Fruit fly (Drosophila melanogaster): Measurements from ENCODE around the gene pb.

pb gene

DNA sequence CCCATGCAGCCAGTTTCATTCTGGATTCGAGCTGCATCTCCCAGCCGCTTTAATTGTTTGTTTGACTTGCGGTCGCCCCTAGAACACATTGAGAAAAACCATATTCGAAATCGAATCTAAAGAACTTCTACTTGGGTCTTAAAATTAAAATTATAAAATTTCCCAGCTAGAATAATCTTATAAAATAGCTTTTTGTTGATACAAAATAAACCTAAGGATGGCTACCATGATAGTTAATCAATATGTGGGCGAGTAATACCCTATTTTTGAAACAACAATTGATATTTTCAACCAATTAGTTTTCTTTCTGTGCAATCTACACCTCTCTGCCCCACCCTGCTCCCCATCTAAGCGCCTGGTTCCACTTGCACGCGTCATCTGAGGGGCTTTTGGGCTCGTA is 67.3 kb downstream of the pb start (continued):
- no peak for TF ChIP-seq CG3847 (GFP tag; IDR thresholded peaks at IDR 0.05)
- no peak for TF ChIP-seq CG34376 (GFP tag; optimal IDR thresholded peaks at IDR 0.05)
- TF ChIP-seq CG34422 (GFP tag; IDR thresholded peaks at IDR 0.05), result 0 out of 3 replicates have a peak, but pooled peaks have one; percentile 31
- TF ChIP-seq CG2712 (tag; optimal IDR thresholded peaks at IDR 0.05), result peak; percentile 67
- no peak for TF ChIP-seq insv (GFP tag; optimal IDR thresholded peaks at IDR 0.05)
- no peak for TF ChIP-seq Hand (GFP tag; optimal IDR thresholded peaks at IDR 0.05)
- no peak for TF ChIP-seq Nf-YA (GFP tag; IDR thresholded peaks at IDR 0.05)
- 0 out of 3 replicates have a peak, but pooled peaks have one; percentile 11 for TF ChIP-seq dysf (GFP tag; IDR thresholded peaks at IDR 0.05)
- no peak for TF ChIP-seq Ptx1 (GFP tag; IDR thresholded peaks at IDR 0.05)
- TF ChIP-seq grn (GFP tag; optimal IDR thresholded peaks at IDR 0.05), result no peak
- TF ChIP-seq cato (GFP tag; optimal IDR thresholded peaks at IDR 0.05; ENCODE audit: borderline replicate concordance), result no peak
- TF ChIP-seq gem (tag; optimal IDR thresholded peaks at IDR 0.05), result peak; percentile 62
- TF ChIP-seq CG33557 (GFP tag; optimal IDR thresholded peaks at IDR 0.05), result peak; percentile 1
- peak; percentile 34 for TF ChIP-seq fd96Cb (tag; optimal IDR thresholded peaks at IDR 0.05)
- no peak for TF ChIP-seq bigmax (GFP tag; optimal IDR thresholded peaks at IDR 0.05)
- no peak for TF ChIP-seq mam (GFP tag; optimal IDR thresholded peaks at IDR 0.05)
- no peak for TF ChIP-seq Pdp1 (GFP tag; optimal IDR thresholded peaks at IDR 0.05)
- TF ChIP-seq CG6254 (GFP tag; optimal IDR thresholded peaks at IDR 0.05), result peak; percentile 6
- TF ChIP-seq gcm2 (GFP tag; optimal IDR thresholded peaks at IDR 0.05), result no peak
- no peak for TF ChIP-seq lov (optimal IDR thresholded peaks at IDR 0.05)
- no peak for TF ChIP-seq lov (GFP tag; IDR thresholded peaks at IDR 0.05)
- TF ChIP-seq CG13123 (GFP tag; optimal IDR thresholded peaks at IDR 0.05), result no peak
- no peak for TF ChIP-seq Rx (GFP tag; IDR thresholded peaks at IDR 0.05)
- no peak for TF ChIP-seq CG8478 (optimal IDR thresholded peaks at IDR 0.05)
- no peak for TF ChIP-seq Awh (GFP tag; IDR thresholded peaks at IDR 0.05)
- TF ChIP-seq gcm (GFP tag; optimal IDR thresholded peaks at IDR 0.05), result peak; percentile 0
- no peak for TF ChIP-seq Tbp (GFP tag; optimal IDR thresholded peaks at IDR 0.05)
- TF ChIP-seq CG6175 (GFP tag; IDR thresholded peaks at IDR 0.05), result no peak
- no peak for TF ChIP-seq ci (GFP tag; IDR thresholded peaks at IDR 0.05)
- no peak for TF ChIP-seq schlank (tag; optimal IDR thresholded peaks at IDR 0.05)
- no peak for TF ChIP-seq CG10209 (GFP tag; optimal IDR thresholded peaks at IDR 0.05)
- TF ChIP-seq prd (optimal IDR thresholded peaks at IDR 0.05), result no peak
- no peak; the same call in 2 of the 3 replicates for TF ChIP-seq prd (GFP tag; IDR thresholded peaks at IDR 0.05)
- no peak for TF ChIP-seq CG18011 (GFP tag; optimal IDR thresholded peaks at IDR 0.05)
- TF ChIP-seq Bteb2 (GFP tag; optimal IDR thresholded peaks at IDR 0.05), result no peak
- peak; percentile 9 for TF ChIP-seq Six4 (GFP tag; optimal IDR thresholded peaks at IDR 0.05)
- TF ChIP-seq CG7786 (GFP tag; optimal IDR thresholded peaks at IDR 0.05), result no peak
- no peak for TF ChIP-seq HmgD (GFP tag; optimal IDR thresholded peaks at IDR 0.05)
- no peak for TF ChIP-seq Fer2 (tag; optimal IDR thresholded peaks at IDR 0.05)
- TF ChIP-seq CG17385 (GFP tag; optimal IDR thresholded peaks at IDR 0.05), result no peak
- no peak for TF ChIP-seq Jarid2 (GFP tag; optimal IDR thresholded peaks at IDR 0.05)
- peak; percentile 41 for TF ChIP-seq CG2875 (GFP tag; optimal IDR thresholded peaks at IDR 0.05)
- TF ChIP-seq vvl (GFP tag; IDR thresholded peaks at IDR 0.05), result no peak
- TF ChIP-seq Doc3 (GFP tag; IDR thresholded peaks at IDR 0.05; ENCODE audit: partially characterized antibody), result no peak
- TF ChIP-seq pros (GFP tag; optimal IDR thresholded peaks at IDR 0.05), result no peak
- TF ChIP-seq Spps (tag; optimal IDR thresholded peaks at IDR 0.05), result peak; percentile 54
- no peak for TF ChIP-seq CG13296 (GFP tag; optimal IDR thresholded peaks at IDR 0.05)
- no peak for TF ChIP-seq CG13624 (GFP tag; optimal IDR thresholded peaks at IDR 0.05)
- TF ChIP-seq D (optimal IDR thresholded peaks at IDR 0.05), result no peak
- peak; percentile 30 for TF ChIP-seq D (GFP tag; optimal IDR thresholded peaks at IDR 0.05)
- peak; percentile 36; the same call in 1 of the 2 replicates for TF ChIP-seq CG6689 (GFP tag; IDR thresholded peaks at IDR 0.05)
- peak; percentile 41; the same call in 1 of the 2 replicates for TF ChIP-seq ara (GFP tag; IDR thresholded peaks at IDR 0.05)
- TF ChIP-seq sd (tag; optimal IDR thresholded peaks at IDR 0.05), result no peak

All from whole organism, embryonic.